Worm (Caenorhabditis elegans) whole organism, L3 larva: Measurements from ENCODE around the gene nhr-208.

Experiments
- R02D3.7 ChIP-seq: fragments of 150-350 bp; optimal IDR thresholded peaks from 2 replicates; lab custom pipeline; 2014; ENCODE audit warnings: missing biosample characterization, missing genetic modification characterization
- ZK546.5 ChIP-seq: sonication (generic microtip); optimal IDR thresholded peaks from 2 replicates; lab custom pipeline; 2017; ENCODE audit warnings: missing biosample characterization, missing genetic modification characterization
- aly-2 ChIP-seq: fragments of 150-350 bp; optimal IDR thresholded peaks from 2 replicates; lab custom pipeline; 2014; ENCODE audit warnings: missing biosample characterization, missing genetic modification characterization
- ama-1 ChIP-seq: fragments of 150-350 bp; optimal IDR thresholded peaks from 2 replicates; lab custom pipeline; 2018
- ceh-16 ChIP-seq: sonication (generic microtip); optimal IDR thresholded peaks from 2 replicates; lab custom pipeline; 2017; ENCODE audit warnings: missing biosample characterization, missing genetic modification characterization
- ceh-28 ChIP-seq: fragments of 150-350 bp; optimal IDR thresholded peaks from 2 replicates; lab custom pipeline; 2014; ENCODE audit warnings: missing biosample characterization, missing genetic modification reagents, missing genetic modification characterization
- egl-27 ChIP-seq: sonication (generic microtip); optimal IDR thresholded peaks from 4 replicates; lab custom pipeline; 2017; ENCODE audit warnings: missing biosample characterization, missing genetic modification reagents, missing genetic modification characterization
- elt-2 ChIP-seq: sonication (generic microtip); optimal IDR thresholded peaks from 2 replicates; lab custom pipeline; 2016; ENCODE audit warnings: missing genetic modification reagents, mild to moderate bottlenecking, missing genetic modification characterization, missing compliant biosample characterization
- eor-1 ChIP-seq, 2 experiments: fragments of 150-350 bp; optimal IDR thresholded peaks; 2 replicates each; lab custom pipeline; 2014 to 2018; ENCODE audit warnings: missing biosample characterization in 2 of 2, missing genetic modification characterization in 2 of 2
- fkh-2 ChIP-seq: fragments of 150-350 bp; optimal IDR thresholded peaks from 2 replicates; lab custom pipeline; 2014; ENCODE audit warnings: missing biosample characterization, missing genetic modification reagents, missing genetic modification characterization
- hmg-11 ChIP-seq: sonication (generic microtip); optimal IDR thresholded peaks from 2 replicates; lab custom pipeline; 2016; ENCODE audit warnings: missing genetic modification characterization, missing compliant biosample characterization
- jun-1 ChIP-seq: fragments of 150-350 bp; optimal IDR thresholded peaks from 2 replicates; lab custom pipeline; 2014; ENCODE audit warnings: missing biosample characterization, missing genetic modification reagents, missing genetic modification characterization
- lin-15B ChIP-seq: fragments of 150-350 bp; optimal IDR thresholded peaks from 2 replicates; lab custom pipeline; 2014; ENCODE audit warnings: missing biosample characterization, missing genetic modification characterization
- lin-39 ChIP-seq: fragments of 150-350 bp; optimal IDR thresholded peaks from 2 replicates; lab custom pipeline; 2018; ENCODE audit warnings: missing biosample characterization, missing genetic modification reagents, missing genetic modification characterization
- lsy-12 ChIP-seq: sonication (generic microtip); optimal IDR thresholded peaks from 2 replicates; lab custom pipeline; 2016; ENCODE audit warnings: mild to moderate bottlenecking, missing genetic modification characterization, missing compliant biosample characterization
- mdl-1 ChIP-seq: fragments of 150-350 bp; optimal IDR thresholded peaks from 2 replicates; lab custom pipeline; 2014; ENCODE audit warnings: missing biosample characterization, missing genetic modification characterization
- mml-1 ChIP-seq: fragments of 150-350 bp; sonication (generic microtip); optimal IDR thresholded peaks from 3 replicates; lab custom pipeline; 2014; ENCODE audit warnings: missing biosample characterization, missing genetic modification characterization
- nfya-1 ChIP-seq: sonication (generic microtip); optimal IDR thresholded peaks from 2 replicates; lab custom pipeline; 2017; ENCODE audit warnings: missing genetic modification characterization, mild to moderate bottlenecking, missing compliant biosample characterization, antibody characterized with exemption, moderate library complexity; ENCODE audit not compliant: insufficient read depth
- nhr-11 ChIP-seq: fragments of 150-350 bp; optimal IDR thresholded peaks from 2 replicates; lab custom pipeline; 2014; ENCODE audit warnings: missing biosample characterization, missing genetic modification characterization
- nhr-12 ChIP-seq: fragments of 150-350 bp; optimal IDR thresholded peaks from 2 replicates; lab custom pipeline; 2014; ENCODE audit warnings: missing biosample characterization, missing genetic modification characterization
- nhr-23 ChIP-seq: fragments of 150-350 bp; optimal IDR thresholded peaks from 2 replicates; lab custom pipeline; 2014; ENCODE audit warnings: missing biosample characterization, missing genetic modification reagents, missing genetic modification characterization
- nhr-237 ChIP-seq: fragments of 150-350 bp; optimal IDR thresholded peaks from 2 replicates; lab custom pipeline; 2014; ENCODE audit warnings: missing biosample characterization, missing genetic modification characterization
- nhr-25 ChIP-seq: sonication (generic microtip); optimal IDR thresholded peaks from 2 replicates; lab custom pipeline; 2017; ENCODE audit warnings: missing biosample characterization, missing genetic modification characterization
- nhr-28 ChIP-seq: fragments of 150-350 bp; optimal IDR thresholded peaks from 2 replicates; lab custom pipeline; 2014; ENCODE audit warnings: missing biosample characterization, missing genetic modification characterization
- nhr-43 ChIP-seq: sonication (generic microtip); optimal IDR thresholded peaks from 2 replicates; lab custom pipeline; 2016; ENCODE audit warnings: mild to moderate bottlenecking, missing genetic modification characterization, missing compliant biosample characterization; ENCODE audit not compliant: poor library complexity, severe bottlenecking
- nhr-67 ChIP-seq: fragments of 150-350 bp; optimal IDR thresholded peaks from 2 replicates; lab custom pipeline; 2014; ENCODE audit warnings: missing biosample characterization, missing genetic modification characterization
- nhr-77 ChIP-seq: fragments of 150-350 bp; optimal IDR thresholded peaks from 2 replicates; lab custom pipeline; 2014; ENCODE audit warnings: missing biosample characterization, missing genetic modification characterization
- pha-4 ChIP-seq: fragments of 150-350 bp; optimal IDR thresholded peaks from 2 replicates; lab custom pipeline; 2014; ENCODE audit warnings: missing biosample characterization, missing genetic modification reagents, missing genetic modification characterization
- pqm-1 ChIP-seq: fragments of 150-350 bp; optimal IDR thresholded peaks from 2 replicates; lab custom pipeline; 2017; ENCODE audit warnings: missing biosample characterization, missing genetic modification characterization, inconsistent platforms
- snpc-4 ChIP-seq: fragments of 150-350 bp; optimal IDR thresholded peaks from 2 replicates; lab custom pipeline; 2014; ENCODE audit warnings: missing biosample characterization, missing genetic modification characterization
- tbx-2 ChIP-seq: sonication (generic microtip); optimal IDR thresholded peaks from 2 replicates; lab custom pipeline; 2016; ENCODE audit warnings: mild to moderate bottlenecking, missing genetic modification characterization, missing compliant biosample characterization
- unc-39 ChIP-seq: sonication (generic microtip); optimal IDR thresholded peaks from 4 replicates; lab custom pipeline; 2017; ENCODE audit warnings: missing biosample characterization, missing genetic modification characterization
- unc-62 ChIP-seq: fragments of 150-350 bp; sonication (generic microtip); optimal IDR thresholded peaks from 4 replicates; lab custom pipeline; 2014; ENCODE audit warnings: missing biosample characterization, missing genetic modification reagents, missing genetic modification characterization
- ztf-11 ChIP-seq: fragments of 150-350 bp; optimal IDR thresholded peaks from 2 replicates; lab custom pipeline; 2014; ENCODE audit warnings: missing biosample characterization, missing genetic modification characterization

Gene nhr-208

ce11 chrV:12091759-12092158 lies 2.4 kb upstream of the nhr-208 start, which contains the start of gene nhr-206:
nhr-206 (plus strand) TSS chrV:12092006.
- TF ChIP-seq mdl-1 (tag; lab: Kevin White, UChicago) (no peak), egl-27 (tag; lab: Kevin White, UChicago) (no peak), jun-1 (tag; lab: Kevin White, UChicago) (peak; percentile 53), pqm-1 (peak; percentile 70), unc-39 (tag; lab: Kevin White, UChicago) (no peak), elt-2 (peak; percentile 59), mml-1 (tag; lab: Kevin White, UChicago) (no peak), R02D3.7 (tag; lab: Kevin White, UChicago) (no peak), pha-4 (tag; lab: Kevin White, UChicago) (peak; percentile 87)
- TF ChIP-seq, all 47 proteins: peak for 4

ce11 chrV:12095865-12096264 lies 1.7 kb downstream of the nhr-208 start, which contains the start of gene nhr-207:
nhr-207 (plus strand) TSS chrV:12096146.
- TF ChIP-seq elt-2 (peak; percentile 26), ceh-16 (tag; lab: Kevin White, UChicago) (no peak), nfya-1 (tag; lab: Kevin White, UChicago) (no peak), nhr-23 (tag; lab: Kevin White, UChicago) (no peak), jun-1 (tag; lab: Kevin White, UChicago) (peak; percentile 8), aly-2 (tag; lab: Kevin White, UChicago) (no peak), nhr-77 (tag; lab: Kevin White, UChicago) (no peak), lin-39 (tag; lab: Kevin White, UChicago) (no peak), mdl-1 (tag; lab: Kevin White, UChicago) (no peak), nhr-11 (tag; lab: Kevin White, UChicago) (no peak), hmg-11 (tag; lab: Kevin White, UChicago) (no peak), pha-4 (tag; lab: Kevin White, UChicago) (peak; percentile 87), nhr-67 (tag; lab: Kevin White, UChicago) (no peak), ztf-11 (tag; lab: Kevin White, UChicago) (no peak), pqm-1 (peak; percentile 89), unc-39 (tag; lab: Kevin White, UChicago) (no peak)

- TF ChIP-seq tbx-2 (tag; lab: Kevin White, UChicago) (no peak), nhr-28 (no peak), aly-2 (tag; lab: Kevin White, UChicago) (no peak), fkh-2 (tag; lab: Kevin White, UChicago) (no peak)
These were observed 4.0 kb downstream of the nhr-208 start, which contains the start of gene nhr-209 for ce11 chrV:12098123-12098522. nhr-209 (plus strand) TSS chrV:12098149.

ce11 chrV:12100794-12101343 lies 6.8 kb downstream of the nhr-208 start, which contains the start of gene nhr-154:
nhr-154 (plus strand) TSS chrV:12101293.
- TF ChIP-seq nhr-43 (tag; lab: Kevin White, UChicago) (no peak), elt-2 (peak; percentile 23), pha-4 (tag; lab: Kevin White, UChicago) (peak; percentile 75), snpc-4 (tag; lab: Kevin White, UChicago) (peak; percentile 32), hmg-11 (tag; lab: Kevin White, UChicago) (peak; percentile 25), nhr-23 (tag; lab: Kevin White, UChicago) (no peak), pqm-1 (peak; percentile 25), ceh-28 (tag; lab: Kevin White, UChicago) (peak; percentile 42)

ce11 chrV:12103920-12104319 lies 9.8 kb downstream of the nhr-208 start, which contains the start of gene nhr-153:
nhr-153 (plus strand) TSS chrV:12104220.
- TF ChIP-seq pqm-1 (peak; percentile 34), nhr-237 (tag; lab: Kevin White, UChicago) (no peak), elt-2 (peak; percentile 17), lin-15B (no peak), nhr-43 (tag; lab: Kevin White, UChicago) (no peak), eor-1 (tag; optimal IDR thresholded peaks at IDR 0.05; lab: Kevin White, UChicago) (no peak)

- TF ChIP-seq lin-15B (no peak), nhr-12 (tag; lab: Kevin White, UChicago) (no peak), unc-62 (GFP tag; lab: Kevin White, UChicago) (no peak), ZK546.5 (tag; lab: Kevin White, UChicago) (no peak), lsy-12 (no peak), nhr-25 (tag; lab: Kevin White, UChicago) (no peak), nhr-11 (tag; lab: Kevin White, UChicago) (no peak), ama-1 (lab: Kevin White, UChicago) (no peak)
These were observed 12.7 kb downstream of the nhr-208 start, which contains the start of gene nhr-136 for ce11 chrV:12106841-12107240. nhr-136 (plus strand) TSS chrV:12107141.
